Worm (Caenorhabditis elegans) whole organism, early embryonic: ENCODE results near the gene lgc-20.

Experiments used
- B0310.2 ChIP-seq: sonication (generic microtip); optimal IDR thresholded peaks from 2 replicates; lab custom pipeline; 2016; ENCODE audit warnings: mild to moderate bottlenecking, missing genetic modification characterization, missing compliant biosample characterization
- F13C5.2 ChIP-seq: sonication (generic microtip); optimal IDR thresholded peaks from 2 replicates; lab custom pipeline; 2017; ENCODE audit warnings: mild to moderate bottlenecking, missing genetic modification characterization, inconsistent platforms, missing compliant biosample characterization
- aly-1 ChIP-seq: sonication (generic microtip); optimal IDR thresholded peaks from 2 replicates; lab custom pipeline; 2016; ENCODE audit warnings: missing genetic modification characterization, missing compliant biosample characterization
- ama-1 ChIP-seq: fragments of 150-350 bp; optimal IDR thresholded peaks from 2 replicates; lab custom pipeline; 2014
- ceh-13 ChIP-seq: fragments of 200-800 bp; sonication (Bioruptor generic); optimal IDR thresholded peaks from 2 replicates; lab custom pipeline; 2018; ENCODE audit warnings: mild to moderate bottlenecking, missing genetic modification characterization, missing compliant biosample characterization
- ceh-36 ChIP-seq: sonication (generic microtip); optimal IDR thresholded peaks from 2 replicates; lab custom pipeline; 2016; ENCODE audit warnings: missing genetic modification characterization, inconsistent platforms, missing compliant biosample characterization
- ets-7 ChIP-seq: sonication (generic microtip); optimal IDR thresholded peaks from 2 replicates; lab custom pipeline; 2016; ENCODE audit warnings: missing genotype, missing genetic modification characterization, missing compliant biosample characterization
- flt-1 ChIP-seq: fragments of 200-800 bp; sonication (Bioruptor generic); IDR thresholded peaks from 2 replicates; pipeline ENCODE4 v1.3.6; 2022; ENCODE audit warnings: missing genetic modification characterization, missing compliant biosample characterization
- hmbx-1 ChIP-seq: sonication (generic microtip); optimal IDR thresholded peaks from 2 replicates; lab custom pipeline; 2016; ENCODE audit warnings: mild to moderate bottlenecking, missing genetic modification characterization, missing compliant biosample characterization
- hmg-4 ChIP-seq: fragments of 200-800 bp; sonication (Bioruptor generic); optimal IDR thresholded peaks from 2 replicates; lab custom pipeline; 2018; ENCODE audit warnings: mild to moderate bottlenecking, missing genetic modification characterization, missing compliant biosample characterization
- hnd-1 ChIP-seq: sonication (generic microtip); optimal IDR thresholded peaks from 2 replicates; lab custom pipeline; 2016; ENCODE audit warnings: missing genetic modification characterization, missing compliant biosample characterization
- pes-1 ChIP-seq: fragments of 200-800 bp; sonication (Bioruptor generic); IDR thresholded peaks from 2 replicates; pipeline ENCODE4 v1.3.6; 2022; ENCODE audit warnings: missing genetic modification reagents, missing genetic modification characterization, missing compliant biosample characterization
- scrt-1 ChIP-seq: fragments of 200-800 bp; sonication (Bioruptor generic); IDR thresholded peaks from 2 replicates; pipeline ENCODE4 v1.3.6; 2022; ENCODE audit warnings: missing genetic modification characterization, missing compliant biosample characterization
- sea-1 ChIP-seq: fragments of 200-800 bp; sonication (Bioruptor generic); conservative IDR thresholded peaks from 2 replicates; pipeline ENCODE4 v1.3.6; 2022; ENCODE audit warnings: missing genetic modification characterization, missing compliant biosample characterization
- tbx-11 ChIP-seq: fragments of 200-800 bp; sonication (Bioruptor generic); IDR thresholded peaks from 2 replicates; pipeline ENCODE4 v1.3.6; 2022; ENCODE audit warnings: missing genetic modification characterization, missing compliant biosample characterization
- tbx-37 ChIP-seq: fragments of 200-800 bp; sonication (Bioruptor generic); conservative IDR thresholded peaks from 2 replicates; pipeline ENCODE4 v1.3.6; 2022; ENCODE audit warnings: missing genetic modification reagents, missing genetic modification characterization, missing compliant biosample characterization
- tra-4 ChIP-seq: sonication (generic microtip); optimal IDR thresholded peaks from 2 replicates; lab custom pipeline; 2017; ENCODE audit warnings: missing genetic modification characterization, missing compliant biosample characterization

Gene lgc-20

DNA sequence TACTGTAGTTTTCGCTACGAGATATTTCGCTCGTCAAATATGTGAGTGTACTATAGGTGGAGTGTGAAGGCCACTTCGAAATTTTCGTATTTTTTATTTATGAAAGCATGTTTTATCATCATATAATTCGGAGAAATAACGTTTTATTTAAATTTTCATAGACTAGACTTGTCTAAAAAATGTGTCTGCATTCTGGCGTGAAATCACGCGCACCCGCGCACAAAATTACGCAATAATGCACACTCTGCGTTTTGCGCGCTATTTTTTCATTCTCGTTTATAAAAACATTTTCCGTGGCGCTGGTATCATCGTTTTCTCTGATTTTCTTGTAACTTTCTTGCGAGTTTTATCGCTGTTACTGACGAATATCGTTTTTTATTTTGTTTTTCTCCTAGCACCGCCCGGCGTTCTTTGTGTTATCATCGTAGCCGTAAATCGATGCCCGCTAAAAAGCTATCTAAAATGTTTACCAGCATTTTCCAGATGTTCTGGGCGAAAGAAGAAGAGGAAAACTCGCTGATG lies 46.1 kb downstream of the lgc-20 start, which contains the start of gene saps-1:
saps-1 (plus strand) TSS at position 472 of the 522 bp plus-strand sequence.
- TF ChIP-seq hmg-4 (GFP tag; lab: Kevin White, UChicago) (no peak), ama-1 (lab: Kevin White, UChicago) (no peak), tbx-11 (GFP tag; lab: Robert Waterston, UW) (no peak), hnd-1 (tag; lab: Kevin White, UChicago) (no peak), ceh-13 (GFP tag; lab: Kevin White, UChicago) (no peak), tra-4 (tag; lab: Kevin White, UChicago) (no peak), pes-1 (GFP tag; lab: Robert Waterston, UW) (no peak), ets-7 (tag; lab: Kevin White, UChicago) (no peak), F13C5.2 (tag; lab: Kevin White, UChicago) (no peak), flt-1 (GFP tag; lab: Robert Waterston, UW) (no peak), scrt-1 (GFP tag; lab: Robert Waterston, UW) (no peak), hmbx-1 (tag; lab: Kevin White, UChicago) (no peak), ceh-36 (no peak), B0310.2 (tag; lab: Kevin White, UChicago) (no peak), sea-1 (GFP tag; lab: Robert Waterston, UW) (no peak), aly-1 (tag; lab: Kevin White, UChicago) (no peak), tbx-37 (no peak)

DNA sequence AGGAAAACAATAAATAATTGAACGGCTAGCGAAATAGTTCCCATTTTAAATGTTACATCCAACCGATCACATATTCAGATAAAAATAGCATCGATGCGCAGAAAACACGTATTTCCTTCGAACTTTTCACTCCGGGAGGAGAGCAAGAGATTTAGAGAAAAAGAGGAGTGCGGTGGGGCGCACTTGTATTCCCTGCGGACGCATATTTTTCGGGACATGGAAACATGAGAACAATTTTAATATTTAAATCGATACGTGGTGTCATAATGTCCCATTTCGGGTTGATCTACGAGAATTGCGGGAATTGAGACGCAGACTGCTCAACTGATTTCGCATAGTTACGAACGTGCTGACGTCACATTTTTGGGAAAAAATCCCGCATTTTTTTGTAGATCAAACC lies 50.0 kb downstream of the lgc-20 start, which contains the start of gene C47G2.4:
C47G2.4 (minus strand) TSS at position 174 of the 400 bp plus-strand sequence.
- TF ChIP-seq F13C5.2 (tag; lab: Kevin White, UChicago) (peak; percentile 4), hmg-4 (GFP tag; lab: Kevin White, UChicago) (no peak), tbx-11 (GFP tag; lab: Robert Waterston, UW) (no peak)

DNA sequence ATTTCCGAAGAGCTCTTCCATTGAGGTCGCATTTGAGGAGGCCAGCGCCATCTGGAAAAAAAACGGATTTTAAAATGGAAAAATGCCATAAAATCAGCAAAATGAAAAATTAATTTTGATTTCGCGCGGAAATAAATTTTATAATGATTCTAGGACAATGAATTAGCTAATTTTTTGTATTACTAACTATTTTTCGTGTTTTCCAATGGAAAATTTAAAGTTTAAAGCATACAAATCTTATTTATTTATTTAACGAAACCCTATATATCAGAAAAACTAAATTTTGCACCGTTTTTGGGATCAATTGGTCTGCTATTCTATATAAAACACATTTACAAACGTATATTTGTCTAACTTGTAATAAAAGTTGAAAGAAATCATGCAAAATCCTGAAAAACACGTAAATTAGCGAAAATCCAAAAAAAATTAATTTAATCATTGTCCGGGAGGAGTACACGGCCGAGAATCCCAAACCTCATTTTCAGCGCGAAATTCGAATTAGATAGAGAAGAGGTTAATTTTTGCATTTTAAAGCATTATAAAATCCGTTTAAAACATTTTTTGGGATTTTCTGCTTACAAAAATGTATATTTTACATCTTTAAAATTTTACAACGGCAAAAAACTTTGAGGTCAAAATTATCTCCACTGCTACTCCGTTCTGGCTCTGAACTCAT lies 53.2 kb downstream of the lgc-20 start, which contains the start of gene C47G2.3:
C47G2.3 (minus strand) TSS at position 51 of the 676 bp plus-strand sequence.
- TF ChIP-seq hnd-1 (tag; lab: Kevin White, UChicago) = no peak
- peak; percentile 56; the same call in 1 of the 2 replicates for TF ChIP-seq tbx-37
